Worm (Caenorhabditis elegans) whole organism, early embryonic: Measurements from ENCODE around the gene daam-1.

Source experiments
- ama-1 ChIP-seq: fragments of 150-350 bp; optimal IDR thresholded peaks from 2 replicates; lab custom pipeline; 2014
- hmbx-1 ChIP-seq: sonication (generic microtip); optimal IDR thresholded peaks from 2 replicates; lab custom pipeline; 2016; ENCODE audit warnings: mild to moderate bottlenecking, missing genetic modification characterization, missing compliant biosample characterization

- TF ChIP-seq ama-1 (no peak), hmbx-1 (no peak)
These were observed 15.5 kb downstream of the daam-1 start for ce11 chrV:68112-68511.
